Worm (Caenorhabditis elegans) whole organism, L4/young adult: ENCODE results near the gene R05D3.3.

Source experiments
- W03F9.2 ChIP-seq: fragments of 150-350 bp; optimal IDR thresholded peaks from 2 replicates; lab custom pipeline; 2014; ENCODE audit warnings: missing biosample characterization, missing genetic modification characterization
- him-1 ChIP-seq: sonication (generic microtip); optimal IDR thresholded peaks from 2 replicates; lab custom pipeline; 2016; ENCODE audit warnings: missing genotype, missing genetic modification reagents, missing genetic modification characterization, missing compliant biosample characterization

ce11 chrIII:8356407-8356881, 7.4 kb upstream of the R05D3.3 start:
- TF ChIP-seq him-1 (no peak), W03F9.2 (tag; lab: Kevin White, UChicago) (peak; percentile 46)
